Fruit fly (Drosophila melanogaster) whole organism, embryonic: ENCODE data around the gene OtopLb.

Experiments used
- ATbp ChIP-seq: fragments of 200-800 bp; sonication (Bioruptor generic); optimal IDR thresholded peaks from 2 replicates; lab custom pipeline; 2017; ENCODE audit warnings: missing biosample characterization, mild to moderate bottlenecking, missing genetic modification characterization, missing genetic modification reagents
- Antp ChIP-seq: fragments of 200-800 bp; sonication (Bioruptor generic); optimal IDR thresholded peaks from 3 replicates; lab custom pipeline; 2016; ENCODE audit warnings: missing biosample characterization, missing genetic modification characterization
- C15 ChIP-seq: fragments of 200-800 bp; sonication (Bioruptor generic); IDR thresholded peaks from 3 replicates; pipeline ENCODE4 v1.3.6; 2022; ENCODE audit warnings: missing biosample characterization, missing genetic modification characterization
- CG10959 ChIP-seq: fragments of 200-800 bp; sonication (Bioruptor generic); IDR thresholded peaks from 2 replicates; pipeline ENCODE4 v1.3.6; 2022; ENCODE audit warnings: missing biosample characterization, missing genetic modification characterization
- CG10979 ChIP-seq: fragments of 200-800 bp; sonication (Bioruptor generic); optimal IDR thresholded peaks from 2 replicates; lab custom pipeline; 2018; ENCODE audit warnings: missing biosample characterization, mild to moderate bottlenecking, missing genetic modification characterization, moderate library complexity
- CG11695 ChIP-seq: fragments of 200-800 bp; sonication (Bioruptor generic); IDR thresholded peaks from 3 replicates; pipeline ENCODE4 v1.3.6; 2022; ENCODE audit warnings: missing biosample characterization, missing genetic modification characterization
- CG11696 ChIP-seq: fragments of 200-800 bp; sonication (Bioruptor generic); IDR thresholded peaks from 2 replicates; pipeline ENCODE4 v1.3.6; 2022; ENCODE audit warnings: missing biosample characterization, missing genetic modification characterization
- CG12299 ChIP-seq: fragments of 200-800 bp; sonication (Bioruptor generic); optimal IDR thresholded peaks from 2 replicates; lab custom pipeline; 2018; ENCODE audit warnings: missing biosample characterization, mild to moderate bottlenecking, missing genetic modification characterization
- CG12391 ChIP-seq: fragments of 200-800 bp; sonication (Bioruptor generic); optimal IDR thresholded peaks from 3 replicates; lab custom pipeline; 2018; ENCODE audit warnings: missing biosample characterization, mild to moderate bottlenecking, missing genetic modification characterization, moderate library complexity
- CG13123 ChIP-seq: fragments of 200-800 bp; sonication (Bioruptor generic); optimal IDR thresholded peaks from 2 replicates; lab custom pipeline; 2016; ENCODE audit warnings: missing biosample characterization, missing genetic modification characterization
- CG15073 ChIP-seq: fragments of 200-800 bp; sonication (Bioruptor generic); optimal IDR thresholded peaks from 2 replicates; lab custom pipeline; 2016; ENCODE audit warnings: missing biosample characterization, missing genetic modification characterization
- CG30431 ChIP-seq: fragments of 200-800 bp; sonication (Bioruptor generic); optimal IDR thresholded peaks from 2 replicates; lab custom pipeline; 2017; ENCODE audit warnings: missing biosample characterization, missing genetic modification characterization
- CG42726 ChIP-seq: fragments of 200-800 bp; sonication (Bioruptor generic); IDR thresholded peaks from 2 replicates; pipeline ENCODE4 v1.3.6; 2022; ENCODE audit warnings: missing biosample characterization, missing genetic modification characterization; ENCODE audit not compliant: partially characterized antibody
- CG6654 ChIP-seq: fragments of 200-800 bp; sonication (Bioruptor generic); optimal IDR thresholded peaks from 2 replicates; lab custom pipeline; 2017; ENCODE audit warnings: missing biosample characterization, mild to moderate bottlenecking, missing genetic modification characterization
- CG7556 ChIP-seq: fragments of 200-800 bp; sonication (Bioruptor generic); optimal IDR thresholded peaks from 2 replicates; lab custom pipeline; 2017; ENCODE audit warnings: missing biosample characterization, mild to moderate bottlenecking, missing genetic modification characterization
- CG8765 ChIP-seq: fragments of 200-800 bp; sonication (Bioruptor generic); IDR thresholded peaks from 2 replicates; pipeline ENCODE4 v1.3.6; 2022; ENCODE audit warnings: missing biosample characterization, missing genetic modification characterization
- CkIIα-i1 ChIP-seq: fragments of 200-800 bp; sonication (Bioruptor generic); IDR thresholded peaks from 2 replicates; pipeline ENCODE4 v1.3.6; 2022; ENCODE audit warnings: missing biosample characterization, missing genetic modification characterization
- D19A ChIP-seq: fragments of 200-800 bp; optimal IDR thresholded peaks from 3 replicates; lab custom pipeline; 2019; ENCODE audit warnings: missing biosample characterization, mild to moderate bottlenecking, missing genetic modification characterization, moderate library complexity
- Fer1 ChIP-seq: fragments of 200-800 bp; sonication (Bioruptor generic); optimal IDR thresholded peaks from 2 replicates; lab custom pipeline; 2017; ENCODE audit warnings: missing biosample characterization, mild to moderate bottlenecking, missing genetic modification characterization
- Fer2 ChIP-seq: fragments of 200-800 bp; sonication (Bioruptor generic); optimal IDR thresholded peaks from 2 replicates; lab custom pipeline; 2018; ENCODE audit warnings: missing biosample characterization, mild to moderate bottlenecking, missing genetic modification characterization, moderate library complexity
- GATAe ChIP-seq: fragments of 200-800 bp; sonication (Bioruptor generic); conservative IDR thresholded peaks from 2 replicates; pipeline ENCODE4 v1.3.6; 2022; ENCODE audit warnings: missing biosample characterization, missing genetic modification characterization
- H2.0 ChIP-seq: fragments of 200-800 bp; sonication (Bioruptor generic); IDR thresholded peaks from 2 replicates; pipeline ENCODE4 v1.3.6; 2022; ENCODE audit warnings: missing biosample characterization, missing genetic modification characterization
- HLH54F ChIP-seq: fragments of 200-800 bp; sonication (Bioruptor generic); optimal IDR thresholded peaks from 3 replicates; lab custom pipeline; 2016; ENCODE audit warnings: missing biosample characterization, missing genetic modification characterization
- Hr51 ChIP-seq, 2 experiments: fragments of 200-800 bp; sonication (Bioruptor generic); optimal IDR thresholded peaks; 2 replicates in 1 of 2; 3 replicates in 1 of 2; lab custom pipeline; 2016 to 2018; ENCODE audit warnings: missing biosample characterization in 2 of 2, missing genetic modification characterization in 2 of 2, mild to moderate bottlenecking in 1 of 2, moderate library complexity in 1 of 2
- MTF-1 ChIP-seq: fragments of 200-800 bp; sonication (Bioruptor generic); optimal IDR thresholded peaks from 2 replicates; lab custom pipeline; 2018; ENCODE audit warnings: missing biosample characterization, mild to moderate bottlenecking, missing genetic modification characterization, borderline replicate concordance
- Ptx1 ChIP-seq: fragments of 200-800 bp; sonication (Bioruptor generic); IDR thresholded peaks from 2 replicates; pipeline ENCODE4 v1.3.6; 2022; ENCODE audit warnings: missing biosample characterization, missing genetic modification characterization
- Side ChIP-seq: fragments of 200-800 bp; sonication (Bioruptor generic); optimal IDR thresholded peaks from 2 replicates; lab custom pipeline; 2016; ENCODE audit warnings: missing biosample characterization, missing genetic modification characterization
- ab ChIP-seq: fragments of 200-800 bp; sonication (Bioruptor generic); optimal IDR thresholded peaks from 2 replicates; lab custom pipeline; 2016; ENCODE audit warnings: missing biosample characterization, missing genetic modification characterization
- al ChIP-seq: fragments of 200-800 bp; sonication (Bioruptor generic); IDR thresholded peaks from 2 replicates; pipeline ENCODE4 v1.3.6; 2022; ENCODE audit warnings: missing biosample characterization, missing genetic modification characterization
- ap ChIP-seq: fragments of 200-800 bp; sonication (Bioruptor generic); IDR thresholded peaks from 2 replicates; pipeline ENCODE4 v1.3.6; 2022; ENCODE audit warnings: missing biosample characterization, missing genetic modification characterization
- btn ChIP-seq: fragments of 200-800 bp; sonication (Bioruptor generic); optimal IDR thresholded peaks from 2 replicates; lab custom pipeline; 2016; ENCODE audit warnings: missing biosample characterization, missing genetic modification characterization
- caup ChIP-seq: fragments of 200-800 bp; sonication (Bioruptor generic); optimal IDR thresholded peaks from 3 replicates; lab custom pipeline; 2017; ENCODE audit warnings: missing biosample characterization, mild to moderate bottlenecking, missing genetic modification characterization, moderate library complexity; ENCODE audit not compliant: severe bottlenecking
- cg ChIP-seq: fragments of 200-800 bp; sonication (Bioruptor generic); optimal IDR thresholded peaks from 3 replicates; lab custom pipeline; 2019; ENCODE audit warnings: missing biosample characterization, mild to moderate bottlenecking, missing genetic modification characterization, moderate library complexity
- emc ChIP-seq: fragments of 200-800 bp; sonication (Bioruptor generic); optimal IDR thresholded peaks from 2 replicates; lab custom pipeline; 2016; ENCODE audit warnings: missing biosample characterization, missing genetic modification characterization
- esg ChIP-seq: fragments of 200-800 bp; sonication (Bioruptor generic); conservative IDR thresholded peaks from 2 replicates; pipeline ENCODE4 v1.3.6; 2022; ENCODE audit warnings: missing biosample characterization, missing genetic modification characterization
- hbn ChIP-seq: fragments of 200-800 bp; sonication (Bioruptor generic); IDR thresholded peaks from 2 replicates; pipeline ENCODE4 v1.3.6; 2022; ENCODE audit warnings: missing biosample characterization, missing genetic modification characterization; ENCODE audit not compliant: partially characterized antibody
- jigr1 ChIP-seq: fragments of 200-800 bp; sonication (Bioruptor generic); IDR thresholded peaks from 3 replicates; pipeline ENCODE4 v1.3.6; 2022; ENCODE audit warnings: missing biosample characterization, missing genetic modification characterization
- lbe ChIP-seq: fragments of 200-800 bp; sonication (Bioruptor generic); optimal IDR thresholded peaks from 2 replicates; lab custom pipeline; 2016; ENCODE audit warnings: missing biosample characterization, mild to moderate bottlenecking, missing genetic modification characterization
- lmd ChIP-seq: fragments of 200-800 bp; sonication (Bioruptor generic); IDR thresholded peaks from 2 replicates; pipeline ENCODE4 v1.3.6; 2022; ENCODE audit warnings: missing biosample characterization, missing genetic modification characterization
- mam ChIP-seq: fragments of 200-800 bp; sonication (Bioruptor generic); optimal IDR thresholded peaks from 3 replicates; lab custom pipeline; 2016; ENCODE audit warnings: missing biosample characterization, missing genetic modification characterization
- mirr ChIP-seq: fragments of 200-800 bp; sonication (Bioruptor generic); optimal IDR thresholded peaks from 3 replicates; lab custom pipeline; 2018; ENCODE audit warnings: missing biosample characterization, mild to moderate bottlenecking, missing genetic modification characterization
- nerfin-1 ChIP-seq: fragments of 200-800 bp; sonication (Bioruptor generic); optimal IDR thresholded peaks from 3 replicates; lab custom pipeline; 2019; ENCODE audit warnings: missing biosample characterization, mild to moderate bottlenecking, missing genetic modification characterization, moderate library complexity
- onecut ChIP-seq: fragments of 200-800 bp; sonication (Bioruptor generic); IDR thresholded peaks from 2 replicates; pipeline ENCODE4 v1.3.6; 2022; ENCODE audit warnings: missing biosample characterization, missing genetic modification characterization
- ranshi ChIP-seq: fragments of 200-800 bp; sonication (Bioruptor generic); IDR thresholded peaks from 2 replicates; pipeline ENCODE4 v1.3.6; 2022; ENCODE audit warnings: missing biosample characterization, missing genetic modification characterization
- sd ChIP-seq: fragments of 200-800 bp; sonication (Bioruptor generic); optimal IDR thresholded peaks from 3 replicates; lab custom pipeline; 2018; ENCODE audit warnings: missing biosample characterization, mild to moderate bottlenecking, missing genetic modification characterization, moderate library complexity
- stwl ChIP-seq: fragments of 200-800 bp; sonication (Bioruptor generic); optimal IDR thresholded peaks from 3 replicates; lab custom pipeline; 2018; ENCODE audit warnings: missing biosample characterization, mild to moderate bottlenecking, missing genetic modification characterization, moderate library complexity
- tap ChIP-seq: fragments of 200-800 bp; optimal IDR thresholded peaks from 3 replicates; lab custom pipeline; 2019; ENCODE audit warnings: missing biosample characterization, mild to moderate bottlenecking, missing genetic modification characterization, moderate library complexity
- wek ChIP-seq: fragments of 200-800 bp; sonication (Bioruptor generic); optimal IDR thresholded peaks from 3 replicates; lab custom pipeline; 2018; ENCODE audit warnings: missing biosample characterization, mild to moderate bottlenecking, missing genetic modification characterization, moderate library complexity
- yki ChIP-seq: fragments of >200 bp; optimal IDR thresholded peaks from 3 replicates; lab custom pipeline; 2018

Gene OtopLb

DNA sequence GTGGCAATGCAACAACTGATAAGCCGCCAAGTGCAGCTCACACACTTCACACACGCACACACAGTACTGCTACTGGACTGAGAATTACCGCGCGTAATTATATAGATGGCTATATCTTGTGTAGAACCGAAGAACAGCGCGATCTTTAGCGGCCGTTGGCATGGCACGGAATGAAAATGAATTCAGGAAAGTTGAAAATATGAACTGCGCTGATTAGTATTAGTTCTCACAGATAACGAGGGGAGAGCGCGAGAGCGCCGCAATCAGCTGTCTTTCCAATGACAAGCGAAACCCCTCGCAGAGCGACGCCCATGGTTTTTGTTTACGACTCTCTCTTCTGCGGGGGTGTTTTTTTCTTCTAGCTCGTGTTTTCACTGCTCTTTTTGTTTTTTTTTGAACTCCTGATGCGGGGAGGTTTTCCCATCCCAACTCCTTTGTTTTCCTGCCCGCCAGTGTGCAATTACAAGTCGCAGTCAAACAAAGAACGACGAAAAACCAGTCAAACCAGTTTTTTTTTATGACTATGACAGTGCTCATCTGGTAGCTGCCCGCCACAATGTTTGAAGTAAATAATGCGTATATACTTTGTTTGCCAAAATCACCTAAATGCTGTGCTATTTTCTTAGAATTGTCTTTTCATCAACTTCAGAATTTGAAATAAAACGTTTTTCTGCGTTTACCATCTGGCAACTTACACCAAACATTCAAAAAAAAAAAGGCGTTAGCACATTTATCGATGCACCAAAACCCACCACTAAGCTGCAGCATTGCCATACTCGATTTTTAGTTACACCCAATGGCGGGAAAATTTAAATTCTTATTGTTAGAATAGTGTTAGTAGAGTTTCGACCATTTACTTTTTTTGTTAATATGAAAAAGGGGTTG, 22.9 kb upstream of the OtopLb start, which contains the start of gene CG9663 (continued):
- no peak for TF ChIP-seq CG12299
- TF ChIP-seq CG15073 (GFP tag; lab: Kevin White, UChicago) = peak; percentile 25
- no peak for TF ChIP-seq C15
- no peak for TF ChIP-seq ap
- TF ChIP-seq emc (GFP tag; lab: Kevin White, UChicago) = no peak
- 0 out of 3 replicates have a peak, but pooled peaks have one; percentile 9 for TF ChIP-seq CG11695 (GFP tag; lab: Robert Waterston, UW)
- no peak for TF ChIP-seq CkIIα-i1 (GFP tag; lab: Robert Waterston, UW)
- TF ChIP-seq Side (GFP tag; lab: Kevin White, UChicago) = peak; percentile 13
- peak; percentile 26 for TF ChIP-seq yki (lab: Kevin White, UChicago)
- TF ChIP-seq H2.0 = no peak
- 0 out of 2 replicates have a peak, but pooled peaks have one; percentile 12 for TF ChIP-seq CG11696 (GFP tag; lab: Robert Waterston, UW)
- peak; percentile 31; the same call in 1 of the 2 replicates for TF ChIP-seq lmd (GFP tag; lab: Robert Waterston, UW)
- no peak for TF ChIP-seq hbn
- TF ChIP-seq ranshi = no peak; the same call in 1 of the 2 replicates
- TF ChIP-seq Ptx1 = peak; percentile 28
- no peak for TF ChIP-seq CG42726 (GFP tag; lab: Robert Waterston, UW)
- TF ChIP-seq Fer2 (tag; lab: Kevin White, UChicago) = no peak
- no peak for TF ChIP-seq CG6654
- no peak for TF ChIP-seq mam
- TF ChIP-seq CG13123 (GFP tag; lab: Kevin White, UChicago) = no peak
- TF ChIP-seq btn (GFP tag; lab: Kevin White, UChicago) = no peak
- TF ChIP-seq nerfin-1 = peak; percentile 27
- no peak for TF ChIP-seq CG30431
- no peak for TF ChIP-seq wek (GFP tag; lab: Kevin White, UChicago)
- no peak for TF ChIP-seq MTF-1
- peak; percentile 95 for TF ChIP-seq stwl
- peak; percentile 5 for TF ChIP-seq CG10979 (tag; lab: Kevin White, UChicago)
- peak; percentile 25 for TF ChIP-seq ab (GFP tag; lab: Kevin White, UChicago)
- TF ChIP-seq GATAe (GFP tag; lab: Robert Waterston, UW) = peak; percentile 70
- 0 out of 2 replicates have a peak, but pooled peaks have one; percentile 28 for TF ChIP-seq CG8765 (GFP tag; lab: Robert Waterston, UW)
- peak; percentile 67 for TF ChIP-seq cg (GFP tag; lab: Kevin White, UChicago)
- peak; percentile 7 for TF ChIP-seq Antp (GFP tag; lab: Kevin White, UChicago)
- no peak for TF ChIP-seq al (GFP tag; lab: Robert Waterston, UW)
- peak; percentile 2 for TF ChIP-seq caup
- TF ChIP-seq onecut (GFP tag; lab: Robert Waterston, UW) = peak; percentile 48
- TF ChIP-seq tap (tag; lab: Kevin White, UChicago) = no peak
- TF ChIP-seq lbe = peak; percentile 43
- peak; percentile 27 for TF ChIP-seq CG12391 (tag; lab: Kevin White, UChicago)
- 0 out of 2 replicates have a peak, but pooled peaks have one; percentile 14 for TF ChIP-seq CG10959 (GFP tag; lab: Robert Waterston, UW)
- TF ChIP-seq esg (GFP tag; lab: Robert Waterston, UW) = no peak
- TF ChIP-seq CG7556 = no peak
- TF ChIP-seq Fer1 (GFP tag; lab: Kevin White, UChicago) = peak; percentile 60
- TF ChIP-seq D19A (tag; lab: Kevin White, UChicago) = peak; percentile 10
- no peak for TF ChIP-seq Hr51 (GFP tag; optimal IDR thresholded peaks at IDR 0.05; lab: Kevin White, UChicago)
- TF ChIP-seq jigr1 (GFP tag; lab: Robert Waterston, UW) = no peak
- TF ChIP-seq mirr (GFP tag; lab: Kevin White, UChicago) = peak; percentile 67
- TF ChIP-seq HLH54F (GFP tag; lab: Kevin White, UChicago) = no peak
- peak; percentile 29 for TF ChIP-seq sd (tag; lab: Kevin White, UChicago)
- TF ChIP-seq ATbp (GFP tag; lab: Kevin White, UChicago) = no peak
